Fruit fly (Drosophila melanogaster) whole organism, embryonic: ENCODE data around the gene prt.

Experiments
- Antp ChIP-seq: fragments of 200-800 bp; sonication (Bioruptor generic); optimal IDR thresholded peaks from 3 replicates; lab custom pipeline; 2016; ENCODE audit warnings: missing biosample characterization, missing genetic modification characterization
- Asciz ChIP-seq: fragments of 200-800 bp; sonication (Bioruptor generic); optimal IDR thresholded peaks from 2 replicates; lab custom pipeline; 2017; ENCODE audit warnings: missing biosample characterization, mild to moderate bottlenecking, missing genetic modification characterization, missing genetic modification reagents
- CG10274 ChIP-seq: fragments of 200-800 bp; sonication (Bioruptor generic); optimal IDR thresholded peaks from 3 replicates; lab custom pipeline; 2017; ENCODE audit warnings: missing biosample characterization, mild to moderate bottlenecking, missing genetic modification characterization
- CG10366 ChIP-seq: fragments of 200-800 bp; sonication (Bioruptor generic); IDR thresholded peaks from 2 replicates; pipeline ENCODE4 v1.3.6; 2022; ENCODE audit warnings: missing biosample characterization, missing genetic modification characterization
- CG10654 ChIP-seq: fragments of 200-800 bp; sonication (Bioruptor generic); optimal IDR thresholded peaks from 2 replicates; lab custom pipeline; 2016; ENCODE audit warnings: missing biosample characterization, missing genetic modification characterization
- CG10959 ChIP-seq: fragments of 200-800 bp; sonication (Bioruptor generic); IDR thresholded peaks from 2 replicates; pipeline ENCODE4 v1.3.6; 2022; ENCODE audit warnings: missing biosample characterization, missing genetic modification characterization
- CG11398 ChIP-seq: fragments of 200-800 bp; sonication (Bioruptor generic); optimal IDR thresholded peaks from 2 replicates; lab custom pipeline; 2016; ENCODE audit warnings: missing biosample characterization, missing genetic modification characterization
- CG13296 ChIP-seq: fragments of 200-800 bp; sonication (Bioruptor generic); optimal IDR thresholded peaks from 3 replicates; lab custom pipeline; 2018; ENCODE audit warnings: missing biosample characterization, mild to moderate bottlenecking, missing genetic modification characterization
- CG16863 ChIP-seq: fragments of 200-800 bp; sonication (Bioruptor generic); optimal IDR thresholded peaks from 3 replicates; lab custom pipeline; 2016; ENCODE audit warnings: missing biosample characterization, missing genetic modification characterization
- CG17359 ChIP-seq: fragments of 200-800 bp; sonication (Bioruptor generic); optimal IDR thresholded peaks from 3 replicates; lab custom pipeline; 2018; ENCODE audit warnings: missing biosample characterization, mild to moderate bottlenecking, missing genetic modification characterization, moderate library complexity
- CG17802 ChIP-seq: fragments of 200-800 bp; sonication (Bioruptor generic); optimal IDR thresholded peaks from 2 replicates; lab custom pipeline; 2018; ENCODE audit warnings: missing biosample characterization, mild to moderate bottlenecking, missing genetic modification characterization, moderate library complexity
- CG18764 ChIP-seq: fragments of 200-800 bp; sonication (Bioruptor generic); optimal IDR thresholded peaks from 3 replicates; lab custom pipeline; 2016; ENCODE audit warnings: missing biosample characterization, missing genetic modification characterization
- CG31441 ChIP-seq: fragments of 200-800 bp; sonication (Bioruptor generic); IDR thresholded peaks from 2 replicates; pipeline ENCODE4 v1.3.6; 2022; ENCODE audit warnings: missing biosample characterization, missing genetic modification characterization
- CG32532 ChIP-seq: fragments of 200-800 bp; sonication (Bioruptor generic); IDR thresholded peaks from 2 replicates; pipeline ENCODE4 v1.3.6; 2022; ENCODE audit warnings: missing biosample characterization, missing genetic modification characterization
- CG34376 ChIP-seq: fragments of 200-800 bp; sonication (Bioruptor generic); optimal IDR thresholded peaks from 2 replicates; lab custom pipeline; 2018; ENCODE audit warnings: missing biosample characterization, mild to moderate bottlenecking, missing genetic modification characterization
- CG4424 ChIP-seq: fragments of 200-800 bp; sonication (Bioruptor generic); optimal IDR thresholded peaks from 3 replicates; lab custom pipeline; 2016; ENCODE audit warnings: missing biosample characterization, missing genetic modification characterization
- CG4617 ChIP-seq: fragments of 200-800 bp; sonication (Bioruptor generic); optimal IDR thresholded peaks from 3 replicates; lab custom pipeline; 2016; ENCODE audit warnings: missing biosample characterization, missing genetic modification characterization, borderline replicate concordance
- CG4707 ChIP-seq: fragments of 200-800 bp; sonication (Bioruptor generic); optimal IDR thresholded peaks from 2 replicates; lab custom pipeline; 2018; ENCODE audit warnings: missing biosample characterization, mild to moderate bottlenecking, missing genetic modification characterization, moderate library complexity
- CG6175 ChIP-seq: fragments of 200-800 bp; sonication (Bioruptor generic); IDR thresholded peaks from 3 replicates; pipeline ENCODE4 v1.3.6; 2022; ENCODE audit warnings: missing biosample characterization, missing genetic modification characterization
- CG6254 ChIP-seq: fragments of 200-800 bp; sonication (Bioruptor generic); optimal IDR thresholded peaks from 3 replicates; lab custom pipeline; 2017; ENCODE audit warnings: mild to moderate bottlenecking, missing biosample characterization, missing genetic modification reagents, missing genetic modification characterization
- CG8089 ChIP-seq: fragments of 200-800 bp; sonication (Bioruptor generic); optimal IDR thresholded peaks from 3 replicates; lab custom pipeline; 2016; ENCODE audit warnings: missing biosample characterization, missing genetic modification characterization
- Deaf1 ChIP-seq: fragments of 200-800 bp; optimal IDR thresholded peaks from 3 replicates; lab custom pipeline; 2019; ENCODE audit warnings: missing biosample characterization, mild to moderate bottlenecking, missing genetic modification characterization, moderate library complexity
- Doc3 ChIP-seq: fragments of 200-800 bp; sonication (Bioruptor generic); IDR thresholded peaks from 3 replicates; pipeline ENCODE4 v1.3.6; 2022; ENCODE audit warnings: missing biosample characterization, missing genetic modification characterization; ENCODE audit not compliant: partially characterized antibody
- E2f2 ChIP-seq: fragments of 200-800 bp; sonication (Bioruptor generic); IDR thresholded peaks from 2 replicates; pipeline ENCODE4 v1.3.6; 2022; ENCODE audit warnings: missing biosample characterization, missing genetic modification characterization
- Hr39 ChIP-seq: fragments of >200 bp; optimal IDR thresholded peaks from 2 replicates; lab custom pipeline; 2017
- Lim3 ChIP-seq: fragments of 200-800 bp; sonication (Bioruptor generic); IDR thresholded peaks from 2 replicates; pipeline ENCODE4 v1.3.6; 2022; ENCODE audit warnings: missing biosample characterization, missing genetic modification characterization
- Pdp1 ChIP-seq, 2 experiments: fragments of 200-800 bp; sonication (Bioruptor generic); optimal IDR thresholded peaks; 3 replicates each; lab custom pipeline; 2016; ENCODE audit warnings: missing biosample characterization in 2 of 2, missing genetic modification characterization in 2 of 2, mild to moderate bottlenecking in 1 of 2, moderate library complexity in 1 of 2
- Taf1 ChIP-seq: fragments of 200-800 bp; sonication (Bioruptor generic); IDR thresholded peaks from 2 replicates; pipeline ENCODE4 v1.3.6; 2022; ENCODE audit warnings: missing biosample characterization, missing genetic modification characterization
- Tbp ChIP-seq: fragments of >200 bp; optimal IDR thresholded peaks from 2 replicates; lab custom pipeline; 2018; ENCODE audit warnings: missing biosample characterization, missing genetic modification characterization
- ase ChIP-seq: fragments of 200-800 bp; sonication (Bioruptor generic); IDR thresholded peaks from 3 replicates; pipeline ENCODE4 v1.3.6; 2022; ENCODE audit warnings: missing biosample characterization, missing genetic modification characterization
- ash1 ChIP-seq: fragments of 200-800 bp; sonication (Bioruptor generic); optimal IDR thresholded peaks from 2 replicates; lab custom pipeline; 2018; ENCODE audit warnings: missing biosample characterization, mild to moderate bottlenecking, missing genetic modification characterization
- chif ChIP-seq, 2 experiments: fragments of 200-800 bp; sonication (Bioruptor generic); optimal IDR thresholded peaks; 3 replicates each; lab custom pipeline; 2016; ENCODE audit warnings: missing biosample characterization in 2 of 2, missing genetic modification characterization in 2 of 2
- crp ChIP-seq, 2 experiments: fragments of 200-800 bp; sonication (Bioruptor generic); optimal IDR thresholded peaks; 2 replicates in 1 of 2; 3 replicates in 1 of 2; lab custom pipeline; 2017; ENCODE audit warnings: missing biosample characterization in 2 of 2, missing genetic modification characterization in 2 of 2, mild to moderate bottlenecking in 1 of 2, moderate library complexity in 1 of 2
- eyg ChIP-seq: fragments of 200-800 bp; sonication (Bioruptor generic); optimal IDR thresholded peaks from 3 replicates; lab custom pipeline; 2016; ENCODE audit warnings: missing biosample characterization, missing genetic modification characterization
- ftz-f1 ChIP-seq: fragments of 200-800 bp; sonication (Bioruptor generic); optimal IDR thresholded peaks from 2 replicates; lab custom pipeline; 2016; ENCODE audit warnings: missing biosample characterization, missing genetic modification characterization
- gfzf ChIP-seq: fragments of 200-800 bp; sonication (Bioruptor generic); optimal IDR thresholded peaks from 2 replicates; lab custom pipeline; 2016; ENCODE audit warnings: missing biosample characterization, mild to moderate bottlenecking, missing genetic modification characterization, moderate library complexity
- h ChIP-seq: fragments of >200 bp; optimal IDR thresholded peaks from 2 replicates; lab custom pipeline; 2017
- ind ChIP-seq: fragments of 200-800 bp; sonication (Bioruptor generic); optimal IDR thresholded peaks from 3 replicates; lab custom pipeline; 2016; ENCODE audit warnings: missing biosample characterization, missing genetic modification characterization
- ken ChIP-seq: fragments of 200-800 bp; sonication (Bioruptor generic); IDR thresholded peaks from 3 replicates; pipeline ENCODE4 v1.3.6; 2022; ENCODE audit warnings: missing biosample characterization, missing genetic modification characterization
- lola ChIP-seq, 3 experiments: fragments of >200 bp in 2 of 3; fragments of 200-800 bp in 1 of 3; sonication (Bioruptor generic) in 1 of 3; optimal IDR thresholded peaks; 2 replicates each; lab custom pipeline; 2017 to 2019; ENCODE audit warnings: missing biosample characterization in 3 of 3, missing genetic modification characterization in 3 of 3, mild to moderate bottlenecking in 1 of 3, moderate library complexity in 1 of 3
- mam ChIP-seq: fragments of 200-800 bp; sonication (Bioruptor generic); optimal IDR thresholded peaks from 3 replicates; lab custom pipeline; 2016; ENCODE audit warnings: missing biosample characterization, missing genetic modification characterization
- mirr ChIP-seq: fragments of 200-800 bp; sonication (Bioruptor generic); optimal IDR thresholded peaks from 3 replicates; lab custom pipeline; 2018; ENCODE audit warnings: missing biosample characterization, mild to moderate bottlenecking, missing genetic modification characterization
- nau ChIP-seq: fragments of 200-800 bp; sonication (Bioruptor generic); optimal IDR thresholded peaks from 3 replicates; lab custom pipeline; 2017; ENCODE audit warnings: missing biosample characterization, mild to moderate bottlenecking, missing genetic modification characterization, missing genetic modification reagents
- pfk ChIP-seq: fragments of 200-800 bp; sonication (Bioruptor generic); optimal IDR thresholded peaks from 2 replicates; lab custom pipeline; 2018; ENCODE audit warnings: missing biosample characterization, mild to moderate bottlenecking, missing genetic modification characterization, moderate library complexity
- pita ChIP-seq: fragments of 200-800 bp; sonication (Bioruptor generic); optimal IDR thresholded peaks from 2 replicates; lab custom pipeline; 2017; ENCODE audit warnings: missing biosample characterization, mild to moderate bottlenecking, missing genetic modification characterization
- ranshi ChIP-seq: fragments of 200-800 bp; sonication (Bioruptor generic); IDR thresholded peaks from 2 replicates; pipeline ENCODE4 v1.3.6; 2022; ENCODE audit warnings: missing biosample characterization, missing genetic modification characterization
- ssp ChIP-seq: fragments of 200-800 bp; sonication (Bioruptor generic); IDR thresholded peaks from 2 replicates; pipeline ENCODE4 v1.3.6; 2022; ENCODE audit warnings: missing biosample characterization, missing genetic modification characterization
- trh ChIP-seq: fragments of 200-800 bp; sonication (Bioruptor generic); optimal IDR thresholded peaks from 2 replicates; lab custom pipeline; 2016; ENCODE audit warnings: missing biosample characterization, missing genetic modification characterization
- vvl ChIP-seq: fragments of 200-800 bp; sonication (Bioruptor generic); IDR thresholded peaks from 2 replicates; pipeline ENCODE4 v1.3.6; 2022; ENCODE audit warnings: missing biosample characterization, missing genetic modification characterization

The prt gene

dm6 chr3R:23678349-23679193 is 20.3 kb downstream of the prt start, which contains the start of gene GILT2 (continued):
- TF ChIP-seq Antp (GFP tag; lab: Kevin White, UChicago) (peak; percentile 25), CG34376 (GFP tag; lab: Kevin White, UChicago) (peak; percentile 81), CG4617 (GFP tag; lab: Kevin White, UChicago) (peak; percentile 61), ftz-f1 (GFP tag; lab: Kevin White, UChicago) (peak; percentile 43), CG4707 (peak; percentile 57), CG6254 (peak; percentile 81), ssp (GFP tag; lab: Robert Waterston, UW) (peak; percentile 81), ash1 (GFP tag; lab: Kevin White, UChicago) (no peak), CG11398 (GFP tag; lab: Kevin White, UChicago) (no peak), CG8089 (GFP tag; lab: Kevin White, UChicago) (no peak), ase (GFP tag; lab: Robert Waterston, UW) (peak; percentile 82), Asciz (GFP tag; lab: Kevin White, UChicago) (peak; percentile 94), ranshi (GFP tag; lab: Robert Waterston, UW) (peak; percentile 94), pfk (no peak), CG4424 (peak; percentile 92), CG16863 (GFP tag; lab: Kevin White, UChicago) (peak; percentile 51), Pdp1 (GFP tag; optimal IDR thresholded peaks at IDR 0.05; lab: Kevin White, UChicago) (peak; percentile 55), pita (GFP tag; lab: Kevin White, UChicago) (no peak), lola (GFP tag; optimal IDR thresholded peaks at IDR 0.05; lab: Kevin White, UChicago) (peak in 1 of 3 experiments; percentile 88), Tbp (GFP tag; lab: Kevin White, UChicago) (no peak), CG31441 (GFP tag; lab: Robert Waterston, UW) (peak; percentile 97), gfzf (no peak), mirr (GFP tag; lab: Kevin White, UChicago) (peak; percentile 3), chif (GFP tag; optimal IDR thresholded peaks at IDR 0.05; lab: Kevin White, UChicago) (peak; percentile 35 to 61), eyg (GFP tag; lab: Kevin White, UChicago) (peak; percentile 29), CG32532 (GFP tag; lab: Robert Waterston, UW) (peak; percentile 89), Taf1 (GFP tag; lab: Robert Waterston, UW) (peak; percentile 72), ken (GFP tag; lab: Robert Waterston, UW) (peak; percentile 89), CG17802 (tag; lab: Kevin White, UChicago) (peak; percentile 49), E2f2 (GFP tag; lab: Robert Waterston, UW) (peak; percentile 78), CG13296 (peak; percentile 94), Deaf1 (peak; percentile 71), CG10959 (GFP tag; lab: Robert Waterston, UW) (peak; percentile 89), Doc3 (no peak), CG10366 (peak; percentile 88), nau (no peak), mam (peak; percentile 75), ind (GFP tag; lab: Kevin White, UChicago) (peak; percentile 90), trh (peak; percentile 84), vvl (peak; percentile 97), CG10654 (GFP tag; lab: Kevin White, UChicago) (peak; percentile 78), CG17359 (tag; lab: Kevin White, UChicago) (peak; percentile 94), h (lab: Kevin White, UChicago) (no peak), CG6175 (GFP tag; lab: Robert Waterston, UW) (peak; percentile 39; the same call in 1 of the 3 replicates), CG18764 (GFP tag; lab: Kevin White, UChicago) (peak; percentile 81), Hr39 (lab: Kevin White, UChicago) (no peak), crp (GFP tag; optimal IDR thresholded peaks at IDR 0.05; lab: Kevin White, UChicago) (peak in 1 of 2 experiments; percentile 59), Lim3 (GFP tag; lab: Robert Waterston, UW) (peak; percentile 34; the same call in 1 of the 2 replicates), CG10274 (GFP tag; lab: Kevin White, UChicago) (peak; percentile 67)
